Fruit fly (Drosophila melanogaster): ENCODE results near the gene CG9698.
A peak's percentile ranks its signal among the peaks of the same experiment; 100 is the strongest.

DNA sequence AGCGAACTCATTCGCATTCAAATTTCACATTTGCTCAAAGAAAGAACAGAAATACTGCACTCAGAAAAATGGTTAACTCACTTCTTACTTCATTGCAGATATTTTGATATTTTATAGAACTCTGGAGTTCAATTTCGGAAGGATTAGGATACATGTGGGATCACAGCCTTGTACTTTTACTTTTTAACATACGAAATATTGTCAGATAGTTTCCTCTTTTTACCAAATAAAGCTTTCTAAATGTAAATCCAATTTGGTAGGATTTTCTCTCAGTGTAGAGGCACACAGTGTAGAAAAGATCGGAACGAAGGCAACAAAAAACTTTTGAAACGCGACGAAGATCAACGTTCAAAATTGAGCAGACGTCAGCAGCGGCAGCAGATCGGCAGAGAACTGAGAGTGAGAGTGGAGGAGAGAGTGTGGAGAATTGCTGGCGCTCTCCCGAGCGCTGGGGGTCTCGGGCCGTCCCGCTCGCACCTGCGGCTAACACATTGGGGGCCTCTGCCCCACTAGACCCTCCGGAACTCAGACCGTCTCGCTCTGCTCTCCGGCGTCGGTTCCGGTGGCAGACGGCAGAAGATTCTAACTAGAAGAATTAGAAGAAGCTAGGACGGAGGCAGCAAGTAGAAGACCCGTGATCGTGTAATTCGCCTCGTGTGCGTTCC lies 17.5 kb downstream of the CG9698 start, which contains the start of gene tmod:
- TF ChIP-seq Blimp-1 (GFP tag; optimal IDR thresholded peaks at IDR 0.05) (no peak), CG1621 (tag; optimal IDR thresholded peaks at IDR 0.05) (peak; percentile 75), Sox102F (GFP tag; optimal IDR thresholded peaks at IDR 0.05) (peak; percentile 24), Ets21C (GFP tag; optimal IDR thresholded peaks at IDR 0.05) (peak; percentile 15), OdsH (GFP tag; optimal IDR thresholded peaks at IDR 0.05) (peak; percentile 54)

All from whole organism, prepupa.